Worm (Caenorhabditis elegans) whole organism, L4 larva: ENCODE data around the gene srlf-21.

ENCODE experiments used
- R02D3.7 ChIP-seq: fragments of 150-350 bp; sonication (generic microtip); optimal IDR thresholded peaks from 3 replicates; lab custom pipeline; 2014; ENCODE audit warnings: missing biosample characterization, missing genetic modification characterization
- aly-2 ChIP-seq: sonication (generic microtip); optimal IDR thresholded peaks from 2 replicates; lab custom pipeline; 2018; ENCODE audit warnings: missing biosample characterization, missing genetic modification characterization
- ama-1 ChIP-seq: fragments of 150-350 bp; optimal IDR thresholded peaks from 2 replicates; lab custom pipeline; 2014; ENCODE audit warnings: inconsistent platforms, mixed read lengths
- lin-13 ChIP-seq: fragments of 150-350 bp; optimal IDR thresholded peaks from 2 replicates; lab custom pipeline; 2014; ENCODE audit warnings: missing biosample characterization, missing genetic modification reagents, missing genetic modification characterization
- nhr-237 ChIP-seq: sonication (generic microtip); optimal IDR thresholded peaks from 2 replicates; lab custom pipeline; 2017; ENCODE audit warnings: missing biosample characterization, missing genetic modification characterization
- nhr-28 ChIP-seq: fragments of 150-350 bp; optimal IDR thresholded peaks from 2 replicates; lab custom pipeline; 2014; ENCODE audit warnings: missing biosample characterization, missing genetic modification characterization
- pha-4 ChIP-seq, 2 experiments: fragments of 150-350 bp in 1 of 2; fragments of 200-800 bp in 1 of 2; sonication (Bioruptor generic) in 1 of 2; IDR thresholded peaks in 1 of 2; optimal IDR thresholded peaks in 1 of 2; 2 replicates each; pipeline versions ENCODE4 v1.3.6 to Lab custom; 2014 to 2022; ENCODE audit warnings: missing genetic modification characterization in 2 of 2, missing genetic modification reagents in 2 of 2, missing biosample characterization in 1 of 2, missing compliant biosample characterization in 1 of 2
- zip-11 ChIP-seq: fragments of 200-800 bp; sonication (Bioruptor generic); IDR thresholded peaks from 2 replicates; pipeline ENCODE4 v1.3.6; 2022; ENCODE audit warnings: missing genetic modification characterization, missing compliant biosample characterization

ce11 chrV:917488-917887, 27.2 kb upstream of the srlf-21 start, which contains the start of gene H24K24.2:
- no peak for TF ChIP-seq nhr-28 (tag; lab: Kevin White, UChicago)
- TF ChIP-seq pha-4 (GFP tag; IDR thresholded peaks at IDR 0.05; lab: Robert Waterston, UW) = no peak
- no peak for TF ChIP-seq pha-4 (tag; optimal IDR thresholded peaks at IDR 0.05; lab: Kevin White, UChicago)
- no peak for TF ChIP-seq lin-13 (GFP tag; lab: Kevin White, UChicago)
- no peak for TF ChIP-seq nhr-237 (tag; lab: Kevin White, UChicago)
- TF ChIP-seq zip-11 = no peak
- TF ChIP-seq R02D3.7 (tag; lab: Kevin White, UChicago) = no peak
- TF ChIP-seq aly-2 = no peak
- no peak for TF ChIP-seq ama-1 (lab: Kevin White, UChicago)
